Fruit fly (Drosophila melanogaster) whole organism, embryonic: ENCODE data around the gene dpr9.

ENCODE experiments used
- Antp ChIP-seq: fragments of 200-800 bp; sonication (Bioruptor generic); optimal IDR thresholded peaks from 3 replicates; lab custom pipeline; 2016; ENCODE audit warnings: missing biosample characterization, missing genetic modification characterization
- B-H2 ChIP-seq: fragments of 200-800 bp; sonication (Bioruptor generic); optimal IDR thresholded peaks from 2 replicates; lab custom pipeline; 2018; ENCODE audit warnings: missing biosample characterization, mild to moderate bottlenecking, missing genetic modification characterization
- Bdp1 ChIP-seq: fragments of 200-800 bp; sonication (Bioruptor generic); optimal IDR thresholded peaks from 3 replicates; lab custom pipeline; 2016; ENCODE audit warnings: missing biosample characterization, missing genetic modification characterization
- CG11456 ChIP-seq: fragments of 200-800 bp; sonication (Bioruptor generic); IDR thresholded peaks from 3 replicates; pipeline ENCODE4 v1.3.6; 2022; ENCODE audit warnings: missing biosample characterization, missing genetic modification characterization
- CG13123 ChIP-seq: fragments of 200-800 bp; sonication (Bioruptor generic); optimal IDR thresholded peaks from 2 replicates; lab custom pipeline; 2016; ENCODE audit warnings: missing biosample characterization, missing genetic modification characterization
- CG14710 ChIP-seq: fragments of 200-800 bp; sonication (Bioruptor generic); optimal IDR thresholded peaks from 3 replicates; lab custom pipeline; 2019; ENCODE audit warnings: missing biosample characterization, mild to moderate bottlenecking, missing genetic modification characterization, moderate library complexity
- CG15269 ChIP-seq: fragments of 200-800 bp; sonication (Bioruptor generic); optimal IDR thresholded peaks from 2 replicates; lab custom pipeline; 2018; ENCODE audit warnings: missing biosample characterization, mild to moderate bottlenecking, missing genetic modification characterization, moderate library complexity
- CG1603 ChIP-seq: fragments of 200-800 bp; sonication (Bioruptor generic); optimal IDR thresholded peaks from 2 replicates; lab custom pipeline; 2019; ENCODE audit warnings: missing biosample characterization, mild to moderate bottlenecking, missing genetic modification characterization, moderate library complexity
- CG17385 ChIP-seq: fragments of 200-800 bp; sonication (Bioruptor generic); optimal IDR thresholded peaks from 3 replicates; lab custom pipeline; 2018; ENCODE audit warnings: missing biosample characterization, mild to moderate bottlenecking, missing genetic modification characterization
- CG1792 ChIP-seq: fragments of 200-800 bp; sonication (Bioruptor generic); optimal IDR thresholded peaks from 2 replicates; lab custom pipeline; 2016; ENCODE audit warnings: missing biosample characterization, missing genetic modification characterization
- CG2202 ChIP-seq: fragments of 200-800 bp; sonication (Bioruptor generic); optimal IDR thresholded peaks from 2 replicates; lab custom pipeline; 2018; ENCODE audit warnings: missing biosample characterization, mild to moderate bottlenecking, missing genetic modification characterization
- CG2875 ChIP-seq: fragments of 200-800 bp; sonication (Bioruptor generic); optimal IDR thresholded peaks from 2 replicates; lab custom pipeline; 2017; ENCODE audit warnings: missing biosample characterization, mild to moderate bottlenecking, missing genetic modification characterization, missing genetic modification reagents
- CG3281 ChIP-seq: fragments of 200-800 bp; sonication (Bioruptor generic); optimal IDR thresholded peaks from 3 replicates; lab custom pipeline; 2017; ENCODE audit warnings: missing biosample characterization, mild to moderate bottlenecking, missing genetic modification characterization
- CG34376 ChIP-seq: fragments of 200-800 bp; sonication (Bioruptor generic); optimal IDR thresholded peaks from 2 replicates; lab custom pipeline; 2018; ENCODE audit warnings: missing biosample characterization, mild to moderate bottlenecking, missing genetic modification characterization
- CG6175 ChIP-seq: fragments of 200-800 bp; sonication (Bioruptor generic); IDR thresholded peaks from 3 replicates; pipeline ENCODE4 v1.3.6; 2022; ENCODE audit warnings: missing biosample characterization, missing genetic modification characterization
- CG7839 ChIP-seq: fragments of 200-800 bp; sonication (Bioruptor generic); optimal IDR thresholded peaks from 3 replicates; lab custom pipeline; 2018; ENCODE audit warnings: missing biosample characterization, mild to moderate bottlenecking, missing genetic modification characterization, moderate library complexity
- CG8765 ChIP-seq: fragments of 200-800 bp; sonication (Bioruptor generic); IDR thresholded peaks from 2 replicates; pipeline ENCODE4 v1.3.6; 2022; ENCODE audit warnings: missing biosample characterization, missing genetic modification characterization
- CG9727 ChIP-seq: fragments of 200-800 bp; sonication (Bioruptor generic); optimal IDR thresholded peaks from 3 replicates; lab custom pipeline; 2017; ENCODE audit warnings: missing biosample characterization, mild to moderate bottlenecking, missing genetic modification characterization
- CG9817 ChIP-seq: fragments of 200-800 bp; sonication (Bioruptor generic); optimal IDR thresholded peaks from 2 replicates; lab custom pipeline; 2018; ENCODE audit warnings: missing biosample characterization, mild to moderate bottlenecking, missing genetic modification characterization, moderate library complexity
- Doc3 ChIP-seq: fragments of 200-800 bp; sonication (Bioruptor generic); IDR thresholded peaks from 3 replicates; pipeline ENCODE4 v1.3.6; 2022; ENCODE audit warnings: missing biosample characterization, missing genetic modification characterization; ENCODE audit not compliant: partially characterized antibody
- Eip74EF ChIP-seq, 2 experiments: fragments of 200-800 bp in 1 of 2; fragments of >200 bp in 1 of 2; sonication (Bioruptor generic) in 1 of 2; optimal IDR thresholded peaks; 2 replicates each; lab custom pipeline; 2017 to 2019; ENCODE audit warnings: missing biosample characterization in 2 of 2, missing genetic modification characterization in 2 of 2, mild to moderate bottlenecking in 1 of 2, moderate library complexity in 1 of 2
- HmgZ ChIP-seq: fragments of 200-800 bp; sonication (Bioruptor generic); optimal IDR thresholded peaks from 2 replicates; lab custom pipeline; 2018; ENCODE audit warnings: missing biosample characterization, mild to moderate bottlenecking, missing genetic modification characterization
- Hr3 ChIP-seq: fragments of 200-800 bp; sonication (Bioruptor generic); optimal IDR thresholded peaks from 3 replicates; lab custom pipeline; 2016; ENCODE audit warnings: missing biosample characterization, missing genetic modification characterization
- Lhr ChIP-seq: fragments of 200-800 bp; sonication (Bioruptor generic); optimal IDR thresholded peaks from 3 replicates; lab custom pipeline; 2017; ENCODE audit warnings: mild to moderate bottlenecking, missing biosample characterization, missing genetic modification reagents, missing genetic modification characterization
- MTF-1 ChIP-seq: fragments of 200-800 bp; sonication (Bioruptor generic); optimal IDR thresholded peaks from 2 replicates; lab custom pipeline; 2018; ENCODE audit warnings: missing biosample characterization, mild to moderate bottlenecking, missing genetic modification characterization, borderline replicate concordance
- Ptx1 ChIP-seq: fragments of 200-800 bp; sonication (Bioruptor generic); IDR thresholded peaks from 2 replicates; pipeline ENCODE4 v1.3.6; 2022; ENCODE audit warnings: missing biosample characterization, missing genetic modification characterization
- Ravus ChIP-seq: fragments of 200-800 bp; sonication (Bioruptor generic); IDR thresholded peaks from 2 replicates; pipeline ENCODE4 v1.3.6; 2022; ENCODE audit warnings: missing biosample characterization, missing genetic modification characterization
- Rx ChIP-seq: fragments of 200-800 bp; sonication (Bioruptor generic); IDR thresholded peaks from 2 replicates; pipeline ENCODE4 v1.3.6; 2022; ENCODE audit warnings: missing biosample characterization, missing genetic modification characterization
- Sin3A ChIP-seq: fragments of >200 bp; optimal IDR thresholded peaks from 2 replicates; lab custom pipeline; 2018
- Sox100B ChIP-seq: fragments of 200-800 bp; sonication (Bioruptor generic); optimal IDR thresholded peaks from 3 replicates; lab custom pipeline; 2018; ENCODE audit warnings: missing biosample characterization, mild to moderate bottlenecking, missing genetic modification characterization
- Spps ChIP-seq: fragments of 200-800 bp; sonication (Bioruptor generic); optimal IDR thresholded peaks from 2 replicates; lab custom pipeline; 2018; ENCODE audit warnings: missing biosample characterization, mild to moderate bottlenecking, missing genetic modification characterization
- Usf ChIP-seq: fragments of 200-800 bp; sonication (Bioruptor generic); optimal IDR thresholded peaks from 2 replicates; lab custom pipeline; 2017; ENCODE audit warnings: missing genotype, missing biosample characterization, missing genetic modification characterization
- YL-1 ChIP-seq: fragments of 200-800 bp; sonication (Bioruptor generic); optimal IDR thresholded peaks from 3 replicates; lab custom pipeline; 2017; ENCODE audit warnings: missing biosample characterization, mild to moderate bottlenecking, missing genetic modification characterization
- ash1 ChIP-seq: fragments of 200-800 bp; sonication (Bioruptor generic); optimal IDR thresholded peaks from 2 replicates; lab custom pipeline; 2018; ENCODE audit warnings: missing biosample characterization, mild to moderate bottlenecking, missing genetic modification characterization
- cas ChIP-seq: fragments of 200-800 bp; sonication (Bioruptor generic); IDR thresholded peaks from 2 replicates; pipeline ENCODE4 v1.3.6; 2022; ENCODE audit warnings: missing biosample characterization, missing genetic modification characterization
- crp ChIP-seq, 2 experiments: fragments of 200-800 bp; sonication (Bioruptor generic); optimal IDR thresholded peaks; 2 replicates in 1 of 2; 3 replicates in 1 of 2; lab custom pipeline; 2017; ENCODE audit warnings: missing biosample characterization in 2 of 2, missing genetic modification characterization in 2 of 2, mild to moderate bottlenecking in 1 of 2, moderate library complexity in 1 of 2
- emc ChIP-seq: fragments of 200-800 bp; sonication (Bioruptor generic); optimal IDR thresholded peaks from 2 replicates; lab custom pipeline; 2016; ENCODE audit warnings: missing biosample characterization, missing genetic modification characterization
- en ChIP-seq: fragments of 200-800 bp; sonication (Bioruptor generic); optimal IDR thresholded peaks from 2 replicates; lab custom pipeline; 2016; ENCODE audit warnings: missing biosample characterization, missing genetic modification characterization
- gfzf ChIP-seq: fragments of 200-800 bp; sonication (Bioruptor generic); optimal IDR thresholded peaks from 2 replicates; lab custom pipeline; 2016; ENCODE audit warnings: missing biosample characterization, mild to moderate bottlenecking, missing genetic modification characterization, moderate library complexity
- grn ChIP-seq: fragments of 200-800 bp; sonication (Bioruptor generic); optimal IDR thresholded peaks from 3 replicates; lab custom pipeline; 2017; ENCODE audit warnings: missing biosample characterization, missing genetic modification characterization
- jing ChIP-seq: fragments of 200-800 bp; sonication (Bioruptor generic); optimal IDR thresholded peaks from 2 replicates; lab custom pipeline; 2018; ENCODE audit warnings: missing biosample characterization, mild to moderate bottlenecking, missing genetic modification characterization
- lola ChIP-seq, 3 experiments: fragments of >200 bp in 2 of 3; fragments of 200-800 bp in 1 of 3; sonication (Bioruptor generic) in 1 of 3; optimal IDR thresholded peaks; 2 replicates each; lab custom pipeline; 2017 to 2019; ENCODE audit warnings: missing biosample characterization in 3 of 3, missing genetic modification characterization in 3 of 3, mild to moderate bottlenecking in 1 of 3, moderate library complexity in 1 of 3
- nau ChIP-seq: fragments of 200-800 bp; sonication (Bioruptor generic); optimal IDR thresholded peaks from 3 replicates; lab custom pipeline; 2017; ENCODE audit warnings: missing biosample characterization, mild to moderate bottlenecking, missing genetic modification characterization, missing genetic modification reagents
- otp ChIP-seq: fragments of 200-800 bp; sonication (Bioruptor generic); IDR thresholded peaks from 3 replicates; pipeline ENCODE4, ENCODE4 v1.3.6; 2022; ENCODE audit warnings: missing biosample characterization, missing genetic modification characterization
- run ChIP-seq: fragments of 200-800 bp; sonication (Bioruptor generic); optimal IDR thresholded peaks from 3 replicates; lab custom pipeline; 2018; ENCODE audit warnings: missing biosample characterization, mild to moderate bottlenecking, missing genetic modification characterization
- sd ChIP-seq: fragments of 200-800 bp; sonication (Bioruptor generic); optimal IDR thresholded peaks from 3 replicates; lab custom pipeline; 2018; ENCODE audit warnings: missing biosample characterization, mild to moderate bottlenecking, missing genetic modification characterization, moderate library complexity
- unpg ChIP-seq: fragments of 200-800 bp; sonication (Bioruptor generic); optimal IDR thresholded peaks from 3 replicates; lab custom pipeline; 2018; ENCODE audit warnings: missing biosample characterization, mild to moderate bottlenecking, missing genetic modification characterization, moderate library complexity
- vvl ChIP-seq: fragments of 200-800 bp; sonication (Bioruptor generic); IDR thresholded peaks from 2 replicates; pipeline ENCODE4 v1.3.6; 2022; ENCODE audit warnings: missing biosample characterization, missing genetic modification characterization
- wdn ChIP-seq: fragments of 200-800 bp; sonication (Bioruptor generic); IDR thresholded peaks from 2 replicates; pipeline ENCODE4 v1.3.6; 2022; ENCODE audit warnings: missing biosample characterization, missing genetic modification characterization
- wek ChIP-seq: fragments of 200-800 bp; sonication (Bioruptor generic); optimal IDR thresholded peaks from 3 replicates; lab custom pipeline; 2018; ENCODE audit warnings: missing biosample characterization, mild to moderate bottlenecking, missing genetic modification characterization, moderate library complexity

Gene dpr9

dm6 chr3R:15092784-15093183, 15.8 kb upstream of the dpr9 start (continued):
- TF ChIP-seq nau (GFP tag; lab: Kevin White, UChicago), result peak; percentile 4
- 0 out of 2 replicates have a peak, but pooled peaks have one; percentile 30 for TF ChIP-seq vvl (GFP tag; lab: Robert Waterston, UW)
- no peak for TF ChIP-seq Spps
- no peak for TF ChIP-seq Lhr (GFP tag; lab: Kevin White, UChicago)
- peak; percentile 2 for TF ChIP-seq B-H2 (GFP tag; lab: Kevin White, UChicago)
- TF ChIP-seq CG17385 (GFP tag; lab: Kevin White, UChicago), result no peak
- TF ChIP-seq CG3281, result peak; percentile 22
- peak; percentile 22 for TF ChIP-seq run
- TF ChIP-seq Sox100B (GFP tag; lab: Kevin White, UChicago), result peak; percentile 19
- TF ChIP-seq CG9817 (tag; lab: Kevin White, UChicago), result no peak
- no peak for TF ChIP-seq Antp
- TF ChIP-seq CG7839, result no peak
- TF ChIP-seq wdn (GFP tag; lab: Robert Waterston, UW), result 0 out of 2 replicates have a peak, but pooled peaks have one; percentile 19
- TF ChIP-seq CG2875, result peak; percentile 31
- TF ChIP-seq jing (GFP tag; lab: Kevin White, UChicago), result peak; percentile 1
- TF ChIP-seq lola (GFP tag; optimal IDR thresholded peaks at IDR 0.05; lab: Kevin White, UChicago), result no peak
- TF ChIP-seq CG14710 (tag; lab: Kevin White, UChicago), result no peak
- TF ChIP-seq Ptx1, result no peak
- TF ChIP-seq unpg (GFP tag; lab: Kevin White, UChicago), result peak; percentile 16
- peak; percentile 11 for TF ChIP-seq CG1603 (tag; lab: Kevin White, UChicago)
- peak; percentile 35 for TF ChIP-seq CG2202 (tag; lab: Kevin White, UChicago)
- peak; percentile 73 for TF ChIP-seq MTF-1 (GFP tag; lab: Kevin White, UChicago)
- TF ChIP-seq CG8765, result no peak
- TF ChIP-seq Ravus, result no peak
- peak; percentile 52 for TF ChIP-seq CG34376 (GFP tag; lab: Kevin White, UChicago)
- TF ChIP-seq Sin3A (lab: Kevin White, UChicago), result no peak
- TF ChIP-seq crp (GFP tag; optimal IDR thresholded peaks at IDR 0.05; lab: Kevin White, UChicago), result peak in 1 of 2 experiments; percentile 11
- peak; percentile 26 for TF ChIP-seq ash1 (GFP tag; lab: Kevin White, UChicago)
- TF ChIP-seq gfzf (GFP tag; lab: Kevin White, UChicago), result no peak
- no peak for TF ChIP-seq en (GFP tag; lab: Kevin White, UChicago)
- TF ChIP-seq CG15269, result peak; percentile 31
- peak; percentile 28 for TF ChIP-seq HmgZ
- no peak for TF ChIP-seq CG13123 (GFP tag; lab: Kevin White, UChicago)
- peak; percentile 71; the same call in 2 of the 3 replicates for TF ChIP-seq CG6175 (GFP tag; lab: Robert Waterston, UW)
- peak; percentile 29 for TF ChIP-seq wek (GFP tag; lab: Kevin White, UChicago)
- no peak for TF ChIP-seq CG11456 (GFP tag; lab: Robert Waterston, UW)
- TF ChIP-seq otp, result 0 out of 3 replicates have a peak, but pooled peaks have one; percentile 25
- no peak for TF ChIP-seq Doc3 (GFP tag; lab: Robert Waterston, UW)
- no peak for TF ChIP-seq YL-1 (GFP tag; lab: Kevin White, UChicago)
- peak in 1 of 2 experiments; percentile 85 for TF ChIP-seq Eip74EF (GFP tag; optimal IDR thresholded peaks at IDR 0.05; lab: Kevin White, UChicago)
- no peak for TF ChIP-seq Rx
- TF ChIP-seq Bdp1, result peak; percentile 13
- TF ChIP-seq CG1792, result no peak
- no peak for TF ChIP-seq cas (GFP tag; lab: Robert Waterston, UW)
- TF ChIP-seq grn (GFP tag; lab: Kevin White, UChicago), result peak; percentile 11
- TF ChIP-seq Hr3 (GFP tag; lab: Kevin White, UChicago), result no peak
- TF ChIP-seq CG9727 (GFP tag; lab: Kevin White, UChicago), result peak; percentile 2
- no peak for TF ChIP-seq emc (GFP tag; lab: Kevin White, UChicago)
- TF ChIP-seq sd (tag; lab: Kevin White, UChicago), result peak; percentile 77
- no peak for TF ChIP-seq Usf (GFP tag; lab: Kevin White, UChicago)
